Fruit fly (Drosophila melanogaster) whole organism, prepupa: ENCODE data around the gene Ndc1.

Source experiments
- CG11902 ChIP-seq: fragments of 200-800 bp; sonication (Bioruptor generic); optimal IDR thresholded peaks from 3 replicates; lab custom pipeline; 2016; ENCODE audit warnings: missing biosample characterization, missing genetic modification characterization
- Lpt ChIP-seq: fragments of 200-800 bp; sonication (Bioruptor generic); optimal IDR thresholded peaks from 3 replicates; lab custom pipeline; 2016; ENCODE audit warnings: missing biosample characterization, missing genetic modification characterization
- OdsH ChIP-seq: fragments of 200-800 bp; sonication (Bioruptor generic); optimal IDR thresholded peaks from 3 replicates; lab custom pipeline; 2016; ENCODE audit warnings: missing biosample characterization, missing genetic modification characterization

dm6 chr3R:23885660-23886059 lies 38.5 kb upstream of the Ndc1 start:
- TF ChIP-seq OdsH (GFP tag; lab: Kevin White, UChicago): no peak
- TF ChIP-seq Lpt (GFP tag; lab: Kevin White, UChicago): no peak
- TF ChIP-seq CG11902 (GFP tag; lab: Kevin White, UChicago): no peak
